Fruit fly (Drosophila melanogaster): ENCODE results near the gene CG6040.

DNA sequence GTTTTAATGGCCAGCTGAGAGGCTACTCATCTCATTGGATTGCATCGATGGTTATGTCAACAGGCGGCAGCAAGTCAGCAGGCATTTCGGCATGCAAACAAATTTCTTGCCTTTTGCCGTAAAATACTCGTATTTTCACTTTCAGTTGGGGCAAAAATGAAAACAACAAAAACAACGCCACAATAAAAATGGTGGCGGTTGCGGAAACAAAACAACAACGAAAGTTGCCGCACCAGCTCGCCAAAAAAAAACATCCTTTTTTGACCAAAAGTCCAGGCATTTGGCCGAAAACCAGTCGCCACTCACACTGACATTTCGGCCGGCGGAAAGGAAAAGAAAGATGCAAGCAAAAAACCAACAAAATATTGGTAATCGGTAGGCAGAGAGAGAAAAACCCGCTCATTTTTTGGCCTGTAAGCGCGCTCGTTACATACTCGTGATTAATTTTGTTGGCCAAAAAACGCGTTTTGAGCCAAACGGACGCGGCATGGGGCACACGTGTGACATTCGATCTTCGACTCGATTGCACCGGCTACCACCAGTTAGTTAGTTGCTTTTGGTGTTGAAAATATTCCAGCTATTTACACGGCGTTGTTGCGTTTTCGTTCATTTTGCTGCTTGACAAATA lies 32.6 kb upstream of the CG6040 start:
- TF ChIP-seq pan (optimal IDR thresholded peaks at IDR 0.05) (no peak), Sp1 (GFP tag; optimal IDR thresholded peaks at IDR 0.05) (peak; percentile 50), Vsx2 (GFP tag; optimal IDR thresholded peaks at IDR 0.05; ENCODE audit: partially characterized antibody) (no peak), psq (GFP tag; optimal IDR thresholded peaks at IDR 0.05) (peak; percentile 36), usp (GFP tag; optimal IDR thresholded peaks at IDR 0.05) (no peak), Dif (GFP tag; optimal IDR thresholded peaks at IDR 0.05; ENCODE audit: partially characterized antibody) (no peak), Hr83 (GFP tag; optimal IDR thresholded peaks at IDR 0.05; ENCODE audit: poor library complexity, severe bottlenecking) (no peak), br (GFP tag; optimal IDR thresholded peaks at IDR 0.05) (peak; percentile 5)
